Fruit fly (Drosophila melanogaster) whole organism, embryonic: Measurements from ENCODE around the gene CG17249.

ENCODE experiments used
- ATbp ChIP-seq: fragments of 200-800 bp; sonication (Bioruptor generic); optimal IDR thresholded peaks from 2 replicates; lab custom pipeline; 2017; ENCODE audit warnings: missing biosample characterization, mild to moderate bottlenecking, missing genetic modification characterization, missing genetic modification reagents
- Aef1 ChIP-seq: fragments of 200-800 bp; sonication (Bioruptor generic); IDR thresholded peaks from 3 replicates; pipeline ENCODE4 v1.3.6; 2022; ENCODE audit warnings: missing biosample characterization, missing genetic modification characterization
- Antp ChIP-seq: fragments of 200-800 bp; sonication (Bioruptor generic); optimal IDR thresholded peaks from 3 replicates; lab custom pipeline; 2016; ENCODE audit warnings: missing biosample characterization, missing genetic modification characterization
- B-H2 ChIP-seq: fragments of 200-800 bp; sonication (Bioruptor generic); optimal IDR thresholded peaks from 2 replicates; lab custom pipeline; 2018; ENCODE audit warnings: missing biosample characterization, mild to moderate bottlenecking, missing genetic modification characterization
- CG10147 ChIP-seq: fragments of 200-800 bp; sonication (Bioruptor generic); optimal IDR thresholded peaks from 2 replicates; lab custom pipeline; 2019; ENCODE audit warnings: missing biosample characterization, mild to moderate bottlenecking, missing genetic modification characterization, moderate library complexity
- CG10543 ChIP-seq: fragments of 200-800 bp; sonication (Bioruptor generic); optimal IDR thresholded peaks from 3 replicates; lab custom pipeline; 2017; ENCODE audit warnings: missing biosample characterization, mild to moderate bottlenecking, missing genetic modification characterization, moderate library complexity
- CG11085 ChIP-seq: fragments of 200-800 bp; sonication (Bioruptor generic); IDR thresholded peaks from 2 replicates; pipeline ENCODE4 v1.3.6; 2022; ENCODE audit warnings: missing biosample characterization, missing genetic modification characterization
- CG1233 ChIP-seq: fragments of 200-800 bp; sonication (Bioruptor generic); optimal IDR thresholded peaks from 4 replicates; lab custom pipeline; 2018; ENCODE audit warnings: missing biosample characterization, mild to moderate bottlenecking, missing genetic modification characterization
- CG12744 ChIP-seq: fragments of 200-800 bp; sonication (Bioruptor generic); optimal IDR thresholded peaks from 2 replicates; lab custom pipeline; 2016; ENCODE audit warnings: missing biosample characterization, missing genetic modification characterization
- CG1529 ChIP-seq: fragments of 200-800 bp; sonication (Bioruptor generic); optimal IDR thresholded peaks from 3 replicates; lab custom pipeline; 2018; ENCODE audit warnings: missing biosample characterization, missing genetic modification characterization
- CG17385 ChIP-seq: fragments of 200-800 bp; sonication (Bioruptor generic); optimal IDR thresholded peaks from 3 replicates; lab custom pipeline; 2018; ENCODE audit warnings: missing biosample characterization, mild to moderate bottlenecking, missing genetic modification characterization
- CG2199 ChIP-seq: fragments of 200-800 bp; sonication (Bioruptor generic); IDR thresholded peaks from 3 replicates; pipeline ENCODE4 v1.3.6; 2022; ENCODE audit warnings: missing biosample characterization, missing genetic modification characterization
- CG31365 ChIP-seq: fragments of 200-800 bp; sonication (Bioruptor generic); optimal IDR thresholded peaks from 2 replicates; lab custom pipeline; 2018; ENCODE audit warnings: missing biosample characterization, mild to moderate bottlenecking, missing genetic modification characterization
- CG3407 ChIP-seq: fragments of 200-800 bp; sonication (Bioruptor generic); optimal IDR thresholded peaks from 2 replicates; lab custom pipeline; 2018; ENCODE audit warnings: missing biosample characterization, mild to moderate bottlenecking, missing genetic modification characterization
- CG34224 ChIP-seq: fragments of 200-800 bp; sonication (Bioruptor generic); IDR thresholded peaks from 3 replicates; pipeline ENCODE4 v1.3.6; 2022; ENCODE audit warnings: missing biosample characterization, missing genetic modification characterization; ENCODE audit not compliant: partially characterized antibody
- CG4854 ChIP-seq: fragments of 200-800 bp; sonication (Bioruptor generic); optimal IDR thresholded peaks from 2 replicates; lab custom pipeline; 2016; ENCODE audit warnings: missing biosample characterization, missing genetic modification characterization, inconsistent platforms
- CG8281 ChIP-seq: fragments of 200-800 bp; sonication (Bioruptor generic); optimal IDR thresholded peaks from 2 replicates; lab custom pipeline; 2018; ENCODE audit warnings: missing biosample characterization, mild to moderate bottlenecking, missing genetic modification characterization, moderate library complexity
- Deaf1 ChIP-seq: fragments of 200-800 bp; optimal IDR thresholded peaks from 3 replicates; lab custom pipeline; 2019; ENCODE audit warnings: missing biosample characterization, mild to moderate bottlenecking, missing genetic modification characterization, moderate library complexity
- E2f2 ChIP-seq: fragments of 200-800 bp; sonication (Bioruptor generic); IDR thresholded peaks from 2 replicates; pipeline ENCODE4 v1.3.6; 2022; ENCODE audit warnings: missing biosample characterization, missing genetic modification characterization
- Hmx ChIP-seq: fragments of 200-800 bp; sonication (Bioruptor generic); optimal IDR thresholded peaks from 2 replicates; lab custom pipeline; 2016; ENCODE audit warnings: missing biosample characterization, missing genetic modification characterization
- Jarid2 ChIP-seq: fragments of 200-800 bp; sonication (Bioruptor generic); optimal IDR thresholded peaks from 3 replicates; lab custom pipeline; 2017; ENCODE audit warnings: mild to moderate bottlenecking, missing biosample characterization, missing genetic modification reagents, missing genetic modification characterization
- MTF-1 ChIP-seq: fragments of 200-800 bp; sonication (Bioruptor generic); optimal IDR thresholded peaks from 2 replicates; lab custom pipeline; 2018; ENCODE audit warnings: missing biosample characterization, mild to moderate bottlenecking, missing genetic modification characterization, borderline replicate concordance
- Med ChIP-seq: fragments of 200-800 bp; sonication (Bioruptor generic); peaks from one replicate; lab custom pipeline; 2016; ENCODE audit warnings: missing biosample characterization, missing genetic modification characterization, mild to moderate bottlenecking, inconsistent platforms, moderate library complexity
- Mrtf ChIP-seq: fragments of 200-800 bp; sonication (Bioruptor generic); IDR thresholded peaks from 3 replicates; pipeline ENCODE4 v1.3.6; 2022; ENCODE audit warnings: missing biosample characterization, missing genetic modification characterization
- Myb ChIP-seq: fragments of 200-800 bp; sonication (Bioruptor generic); optimal IDR thresholded peaks from 2 replicates; lab custom pipeline; 2016; ENCODE audit warnings: missing biosample characterization, missing genetic modification characterization
- NC2α ChIP-seq: fragments of 200-800 bp; sonication (Bioruptor generic); optimal IDR thresholded peaks from 2 replicates; lab custom pipeline; 2016; ENCODE audit warnings: missing biosample characterization, missing genetic modification characterization
- Nf-YC ChIP-seq: fragments of 200-800 bp; optimal IDR thresholded peaks from 3 replicates; lab custom pipeline; 2019; ENCODE audit warnings: missing biosample characterization, mild to moderate bottlenecking, missing genetic modification characterization, moderate library complexity
- Ptx1 ChIP-seq: fragments of 200-800 bp; sonication (Bioruptor generic); IDR thresholded peaks from 2 replicates; pipeline ENCODE4 v1.3.6; 2022; ENCODE audit warnings: missing biosample characterization, missing genetic modification characterization
- Sox100B ChIP-seq: fragments of 200-800 bp; sonication (Bioruptor generic); optimal IDR thresholded peaks from 3 replicates; lab custom pipeline; 2018; ENCODE audit warnings: missing biosample characterization, mild to moderate bottlenecking, missing genetic modification characterization
- Spps ChIP-seq: fragments of 200-800 bp; sonication (Bioruptor generic); optimal IDR thresholded peaks from 2 replicates; lab custom pipeline; 2018; ENCODE audit warnings: missing biosample characterization, mild to moderate bottlenecking, missing genetic modification characterization
- Taf1 ChIP-seq: fragments of 200-800 bp; sonication (Bioruptor generic); IDR thresholded peaks from 2 replicates; pipeline ENCODE4 v1.3.6; 2022; ENCODE audit warnings: missing biosample characterization, missing genetic modification characterization
- Trl ChIP-seq, 3 experiments: fragments of >200 bp in 2 of 3; fragments of 200-800 bp in 1 of 3; sonication (Bioruptor generic) in 1 of 3; optimal IDR thresholded peaks; 2 replicates in 1 of 3; 3 replicates in 2 of 3; lab custom pipeline; 2016 to 2017; ENCODE audit warnings: missing biosample characterization in 1 of 3, missing genetic modification characterization in 1 of 3
- Vsx1 ChIP-seq: fragments of 200-800 bp; sonication (Bioruptor generic); optimal IDR thresholded peaks from 2 replicates; lab custom pipeline; 2017; ENCODE audit warnings: missing biosample characterization, mild to moderate bottlenecking, missing genetic modification characterization, missing genetic modification reagents
- ash1 ChIP-seq: fragments of 200-800 bp; sonication (Bioruptor generic); optimal IDR thresholded peaks from 2 replicates; lab custom pipeline; 2018; ENCODE audit warnings: missing biosample characterization, mild to moderate bottlenecking, missing genetic modification characterization
- az2 ChIP-seq: fragments of 200-800 bp; sonication (Bioruptor generic); optimal IDR thresholded peaks from 3 replicates; lab custom pipeline; 2016; ENCODE audit warnings: missing biosample characterization, missing genetic modification characterization
- crc ChIP-seq: fragments of 200-800 bp; sonication (Bioruptor generic); optimal IDR thresholded peaks from 2 replicates; lab custom pipeline; 2016; ENCODE audit warnings: missing biosample characterization, missing genetic modification characterization
- en ChIP-seq: fragments of 200-800 bp; sonication (Bioruptor generic); optimal IDR thresholded peaks from 2 replicates; lab custom pipeline; 2016; ENCODE audit warnings: missing biosample characterization, missing genetic modification characterization
- gce ChIP-seq: fragments of 200-800 bp; sonication (Bioruptor generic); IDR thresholded peaks from 3 replicates; pipeline ENCODE4 v1.3.6; 2022; ENCODE audit warnings: missing biosample characterization, missing genetic modification characterization
- gt ChIP-seq: fragments of 200-800 bp; sonication (Bioruptor generic); IDR thresholded peaks from 2 replicates; pipeline ENCODE4 v1.3.6; 2022; ENCODE audit warnings: missing biosample characterization, missing genetic modification characterization
- her ChIP-seq: fragments of 200-800 bp; sonication (Bioruptor generic); optimal IDR thresholded peaks from 2 replicates; lab custom pipeline; 2016; ENCODE audit warnings: missing biosample characterization, missing genetic modification characterization
- inv ChIP-seq: fragments of 200-800 bp; sonication (Bioruptor generic); IDR thresholded peaks from 2 replicates; pipeline ENCODE4 v1.3.6; 2022; ENCODE audit warnings: missing biosample characterization, missing genetic modification characterization; ENCODE audit not compliant: partially characterized antibody
- jing ChIP-seq: fragments of 200-800 bp; sonication (Bioruptor generic); optimal IDR thresholded peaks from 2 replicates; lab custom pipeline; 2018; ENCODE audit warnings: missing biosample characterization, mild to moderate bottlenecking, missing genetic modification characterization
- kni ChIP-seq: fragments of 200-800 bp; sonication (Bioruptor generic); optimal IDR thresholded peaks from 3 replicates; lab custom pipeline; 2017; ENCODE audit warnings: mild to moderate bottlenecking, missing biosample characterization, missing genetic modification reagents, missing genetic modification characterization
- nmo ChIP-seq: fragments of 200-800 bp; sonication (Bioruptor generic); optimal IDR thresholded peaks from 2 replicates; lab custom pipeline; 2018; ENCODE audit warnings: missing biosample characterization, mild to moderate bottlenecking, missing genetic modification characterization, moderate library complexity
- nom ChIP-seq: fragments of 200-800 bp; sonication (Bioruptor generic); optimal IDR thresholded peaks from 2 replicates; lab custom pipeline; 2017; ENCODE audit warnings: missing biosample characterization, missing genetic modification characterization, mild to moderate bottlenecking, moderate library complexity, missing genetic modification reagents
- onecut ChIP-seq: fragments of 200-800 bp; sonication (Bioruptor generic); IDR thresholded peaks from 2 replicates; pipeline ENCODE4 v1.3.6; 2022; ENCODE audit warnings: missing biosample characterization, missing genetic modification characterization
- pzg ChIP-seq: fragments of 200-800 bp; sonication (Bioruptor generic); optimal IDR thresholded peaks from 3 replicates; lab custom pipeline; 2018; ENCODE audit warnings: missing biosample characterization, mild to moderate bottlenecking, missing genetic modification characterization, moderate library complexity
- sim ChIP-seq: fragments of 200-800 bp; sonication (Bioruptor generic); IDR thresholded peaks from 2 replicates; pipeline ENCODE4 v1.3.6; 2022; ENCODE audit warnings: missing biosample characterization, missing genetic modification characterization
- slp2 ChIP-seq: fragments of 200-800 bp; sonication (Bioruptor generic); optimal IDR thresholded peaks from 2 replicates; lab custom pipeline; 2016; ENCODE audit warnings: missing biosample characterization, missing genetic modification characterization
- sna ChIP-seq: fragments of 200-800 bp; sonication (Bioruptor generic); IDR thresholded peaks from 2 replicates; pipeline ENCODE4 v1.3.6; 2022; ENCODE audit warnings: missing biosample characterization, missing genetic modification characterization; ENCODE audit not compliant: partially characterized antibody

CG17249 gene

DNA sequence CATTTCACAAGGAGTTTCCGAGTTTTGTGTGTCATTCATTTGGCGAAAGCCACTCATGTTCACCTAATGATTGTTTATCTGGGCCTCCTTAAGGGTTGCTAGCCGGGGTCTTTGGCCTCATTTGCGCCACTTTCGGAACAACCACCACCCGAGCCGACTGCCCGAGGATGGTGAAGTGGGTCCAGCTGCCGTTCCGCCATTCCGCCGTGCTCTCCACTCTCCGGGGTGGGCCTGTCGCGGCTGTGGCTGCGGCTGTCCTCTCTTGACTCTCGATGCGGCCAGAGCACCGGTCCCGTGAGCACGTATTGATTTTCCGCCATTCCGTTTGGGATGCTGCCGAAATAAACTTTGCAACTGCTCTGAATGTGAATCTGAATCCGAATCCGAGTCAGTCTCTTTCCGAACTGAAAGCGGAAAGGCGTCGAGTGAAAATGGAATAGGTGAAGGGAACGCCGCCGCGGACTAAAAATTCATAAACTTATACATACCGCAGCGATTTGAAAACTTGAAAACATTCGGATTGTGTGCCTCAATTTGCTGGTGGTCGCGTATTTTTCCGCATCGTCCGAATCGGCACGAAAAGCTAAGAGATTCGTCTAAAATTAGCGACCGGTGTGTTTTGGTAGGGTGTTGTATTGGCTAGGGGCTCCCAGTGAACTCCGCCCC, 1.6 kb upstream of the CG17249 start, which contains the start of gene CG13920 (continued):
- no peak for TF ChIP-seq ATbp
- 0 out of 2 replicates have a peak, but pooled peaks have one; percentile 11 for TF ChIP-seq E2f2
- no peak for TF ChIP-seq crc (GFP tag; lab: Kevin White, UChicago)
- no peak for TF ChIP-seq CG3407 (GFP tag; lab: Kevin White, UChicago)
- TF ChIP-seq pzg (GFP tag; lab: Kevin White, UChicago), result peak; percentile 3
- no peak for TF ChIP-seq sna (GFP tag; lab: Robert Waterston, UW)
- TF ChIP-seq nmo, result no peak
- no peak for TF ChIP-seq CG11085 (GFP tag; lab: Robert Waterston, UW)
- TF ChIP-seq CG8281 (tag; lab: Kevin White, UChicago), result no peak
- no peak for TF ChIP-seq gt (GFP tag; lab: Robert Waterston, UW)
- no peak for TF ChIP-seq Aef1
- TF ChIP-seq Antp, result no peak
- no peak for TF ChIP-seq Ptx1 (GFP tag; lab: Robert Waterston, UW)
- TF ChIP-seq Myb (GFP tag; lab: Kevin White, UChicago), result no peak
- no peak for TF ChIP-seq nom (GFP tag; lab: Kevin White, UChicago)
- TF ChIP-seq Vsx1 (GFP tag; lab: Kevin White, UChicago), result no peak
- TF ChIP-seq inv (GFP tag; lab: Robert Waterston, UW), result no peak
- TF ChIP-seq B-H2, result no peak
- no peak for TF ChIP-seq CG17385 (GFP tag; lab: Kevin White, UChicago)
- no peak for TF ChIP-seq Hmx (GFP tag; lab: Kevin White, UChicago)
- no peak for TF ChIP-seq Spps (tag; lab: Kevin White, UChicago)
- no peak for TF ChIP-seq Mrtf (GFP tag; lab: Robert Waterston, UW)
- TF ChIP-seq CG10543, result peak; percentile 72
- TF ChIP-seq MTF-1 (GFP tag; lab: Kevin White, UChicago), result no peak
- TF ChIP-seq CG1233 (GFP tag; lab: Kevin White, UChicago), result no peak
- peak; percentile 59 to 62 for TF ChIP-seq Trl (optimal IDR thresholded peaks at IDR 0.05; lab: Kevin White, UChicago)
- TF ChIP-seq Trl (GFP tag; optimal IDR thresholded peaks at IDR 0.05; lab: Kevin White, UChicago), result no peak
- peak; percentile 34 for TF ChIP-seq Jarid2 (GFP tag; lab: Kevin White, UChicago)
- TF ChIP-seq Sox100B, result no peak
- TF ChIP-seq slp2 (GFP tag; lab: Kevin White, UChicago), result no peak
- TF ChIP-seq CG12744, result no peak
- no peak for TF ChIP-seq jing (GFP tag; lab: Kevin White, UChicago)
- no peak for TF ChIP-seq gce (GFP tag; lab: Robert Waterston, UW)
- no peak for TF ChIP-seq kni
- TF ChIP-seq CG1529, result no peak
- peak; percentile 91 for TF ChIP-seq Deaf1 (tag; lab: Kevin White, UChicago)
- TF ChIP-seq en (GFP tag; lab: Kevin White, UChicago), result no peak
- no peak for TF ChIP-seq CG10147
- TF ChIP-seq ash1 (GFP tag; lab: Kevin White, UChicago), result no peak
- no peak for TF ChIP-seq CG2199 (GFP tag; lab: Robert Waterston, UW)
- TF ChIP-seq NC2α (GFP tag; lab: Kevin White, UChicago), result no peak
- TF ChIP-seq onecut, result peak; percentile 99
- no peak for TF ChIP-seq az2
- TF ChIP-seq her (GFP tag; lab: Kevin White, UChicago), result no peak
- no peak for TF ChIP-seq sim (GFP tag; lab: Robert Waterston, UW)
- no peak for TF ChIP-seq CG31365 (tag; lab: Kevin White, UChicago)
- no peak for TF ChIP-seq Taf1
- TF ChIP-seq CG34224 (GFP tag; lab: Robert Waterston, UW), result no peak
- peak; percentile 59 for TF ChIP-seq Med (GFP tag; lab: Kevin White, UChicago)
- TF ChIP-seq Nf-YC (tag; lab: Kevin White, UChicago), result peak; percentile 3
- TF ChIP-seq CG4854, result no peak
